Worm (Caenorhabditis elegans): ENCODE measurements around the gene nstp-6.

ce11 chrIV:3593513-3593912, 46.1 kb upstream of the nstp-6 start, which contains the start of gene taf-2:
- TF ChIP-seq snpc-4 (GFP tag; optimal IDR thresholded peaks at IDR 0.05) (no peak), snpc-4 (tag; optimal IDR thresholded peaks at IDR 0.05) (no peak), lsy-27 (tag; optimal IDR thresholded peaks at IDR 0.05; ENCODE audit: borderline replicate concordance, insufficient read depth) (no peak), akir-1 (GFP tag; optimal IDR thresholded peaks at IDR 0.05) (no peak), let-526 (GFP tag; IDR thresholded peaks at IDR 0.05) (no peak), K11D2.4 (GFP tag; IDR thresholded peaks at IDR 0.05) (no peak)

Data from whole organism, young adult.